Worm (Caenorhabditis elegans) whole organism, L2 larva: Measurements from ENCODE around the gene F43E2.6.

Source experiments
- aly-2 ChIP-seq: fragments of 150-350 bp; optimal IDR thresholded peaks from 2 replicates; lab custom pipeline; 2014; ENCODE audit warnings: missing biosample characterization, missing genetic modification characterization
- ama-1 ChIP-seq: fragments of 150-350 bp; optimal IDR thresholded peaks from 2 replicates; lab custom pipeline; 2018; ENCODE audit warnings: inconsistent platforms
- elt-3 ChIP-seq: sonication (generic microtip); optimal IDR thresholded peaks from 2 replicates; lab custom pipeline; 2017; ENCODE audit warnings: missing biosample characterization, missing genetic modification characterization
- lin-39 ChIP-seq: fragments of 150-350 bp; optimal IDR thresholded peaks from 2 replicates; lab custom pipeline; 2014; ENCODE audit warnings: missing biosample characterization, missing genetic modification reagents, missing genetic modification characterization
- nhr-10 ChIP-seq: sonication (generic microtip); optimal IDR thresholded peaks from 2 replicates; lab custom pipeline; 2017; ENCODE audit warnings: missing biosample characterization, missing genetic modification characterization
- nhr-12 ChIP-seq: fragments of 150-350 bp; optimal IDR thresholded peaks from 2 replicates; lab custom pipeline; 2014; ENCODE audit warnings: missing biosample characterization, missing genetic modification characterization
- unc-39 ChIP-seq: fragments of 150-350 bp; optimal IDR thresholded peaks from 2 replicates; lab custom pipeline; 2014; ENCODE audit warnings: missing biosample characterization, missing genetic modification characterization

ce11 chrII:7319471-7319870 is 49.2 kb downstream of the F43E2.6 start:
- TF ChIP-seq nhr-10 (tag; lab: Kevin White, UChicago) = no peak
- TF ChIP-seq nhr-12 (tag; lab: Kevin White, UChicago) = no peak
- TF ChIP-seq unc-39 (tag; lab: Kevin White, UChicago) = no peak
- no peak for TF ChIP-seq aly-2 (tag; lab: Kevin White, UChicago)
- TF ChIP-seq ama-1 = no peak
- TF ChIP-seq lin-39 (tag; lab: Kevin White, UChicago) = no peak
- no peak for TF ChIP-seq elt-3 (tag; lab: Kevin White, UChicago)
